Fruit fly (Drosophila melanogaster) whole organism, embryonic: Measurements from ENCODE around the gene MESK4.

Experiments
- CG15269 ChIP-seq: fragments of 200-800 bp; sonication (Bioruptor generic); optimal IDR thresholded peaks from 2 replicates; lab custom pipeline; 2018; ENCODE audit warnings: missing biosample characterization, mild to moderate bottlenecking, missing genetic modification characterization, moderate library complexity
- ap ChIP-seq: fragments of 200-800 bp; sonication (Bioruptor generic); IDR thresholded peaks from 2 replicates; pipeline ENCODE4 v1.3.6; 2022; ENCODE audit warnings: missing biosample characterization, missing genetic modification characterization
- nom ChIP-seq: fragments of 200-800 bp; sonication (Bioruptor generic); optimal IDR thresholded peaks from 2 replicates; lab custom pipeline; 2017; ENCODE audit warnings: missing biosample characterization, missing genetic modification characterization, mild to moderate bottlenecking, moderate library complexity, missing genetic modification reagents

- TF ChIP-seq ap (GFP tag; lab: Robert Waterston, UW) (no peak), nom (GFP tag; lab: Kevin White, UChicago) (no peak), CG15269 (tag; lab: Kevin White, UChicago) (no peak)
Observed at dm6 chr3R:17031502-17031901, 42.9 kb downstream of the MESK4 start, which contains the start of gene CG31268.
